Worm (Caenorhabditis elegans) whole organism, L3 larva: ENCODE results near the gene H27A22.1.

Experiments used
- R02D3.7 ChIP-seq: fragments of 150-350 bp; optimal IDR thresholded peaks from 2 replicates; lab custom pipeline; 2014; ENCODE audit warnings: missing biosample characterization, missing genetic modification characterization
- ZK546.5 ChIP-seq: sonication (generic microtip); optimal IDR thresholded peaks from 2 replicates; lab custom pipeline; 2017; ENCODE audit warnings: missing biosample characterization, missing genetic modification characterization
- ceh-9 ChIP-seq: sonication (generic microtip); optimal IDR thresholded peaks from 2 replicates; lab custom pipeline; 2018; ENCODE audit warnings: missing biosample characterization, missing genetic modification characterization
- egl-27 ChIP-seq: sonication (generic microtip); optimal IDR thresholded peaks from 4 replicates; lab custom pipeline; 2017; ENCODE audit warnings: missing biosample characterization, missing genetic modification reagents, missing genetic modification characterization
- egl-5 ChIP-seq: fragments of 150-350 bp; optimal IDR thresholded peaks from 2 replicates; lab custom pipeline; 2017; ENCODE audit warnings: missing biosample characterization, missing genetic modification reagents, missing genetic modification characterization, inconsistent platforms
- elt-1 ChIP-seq: fragments of 150-350 bp; optimal IDR thresholded peaks from 2 replicates; lab custom pipeline; 2014; ENCODE audit warnings: missing biosample characterization, missing genetic modification characterization
- elt-2 ChIP-seq: sonication (generic microtip); optimal IDR thresholded peaks from 2 replicates; lab custom pipeline; 2016; ENCODE audit warnings: missing genetic modification reagents, mild to moderate bottlenecking, missing genetic modification characterization, missing compliant biosample characterization
- elt-3 ChIP-seq, 3 experiments: fragments of 150-350 bp in 1 of 3; sonication (generic microtip) in 2 of 3; optimal IDR thresholded peaks; 2 replicates in 2 of 3; 4 replicates in 1 of 3; lab custom pipeline; 2014 to 2017; ENCODE audit warnings: missing biosample characterization in 3 of 3, missing genetic modification characterization in 3 of 3
- eor-1 ChIP-seq, 2 experiments: fragments of 150-350 bp; optimal IDR thresholded peaks; 2 replicates each; lab custom pipeline; 2014 to 2018; ENCODE audit warnings: missing biosample characterization in 2 of 2, missing genetic modification characterization in 2 of 2
- fkh-10 ChIP-seq: sonication (generic microtip); optimal IDR thresholded peaks from 2 replicates; lab custom pipeline; 2017; ENCODE audit warnings: missing biosample characterization, missing genetic modification reagents, missing genetic modification characterization
- fkh-2 ChIP-seq: fragments of 150-350 bp; optimal IDR thresholded peaks from 2 replicates; lab custom pipeline; 2014; ENCODE audit warnings: missing biosample characterization, missing genetic modification reagents, missing genetic modification characterization
- fos-1 ChIP-seq: fragments of 150-350 bp; optimal IDR thresholded peaks from 2 replicates; lab custom pipeline; 2014; ENCODE audit warnings: missing biosample characterization, missing genetic modification characterization
- hmg-11 ChIP-seq: sonication (generic microtip); optimal IDR thresholded peaks from 2 replicates; lab custom pipeline; 2016; ENCODE audit warnings: missing genetic modification characterization, missing compliant biosample characterization
- jun-1 ChIP-seq: fragments of 150-350 bp; optimal IDR thresholded peaks from 2 replicates; lab custom pipeline; 2014; ENCODE audit warnings: missing biosample characterization, missing genetic modification reagents, missing genetic modification characterization
- lin-15B ChIP-seq: fragments of 150-350 bp; optimal IDR thresholded peaks from 2 replicates; lab custom pipeline; 2014; ENCODE audit warnings: missing biosample characterization, missing genetic modification characterization
- lin-39 ChIP-seq: fragments of 150-350 bp; optimal IDR thresholded peaks from 2 replicates; lab custom pipeline; 2018; ENCODE audit warnings: missing biosample characterization, missing genetic modification reagents, missing genetic modification characterization
- lsy-12 ChIP-seq: sonication (generic microtip); optimal IDR thresholded peaks from 2 replicates; lab custom pipeline; 2016; ENCODE audit warnings: mild to moderate bottlenecking, missing genetic modification characterization, missing compliant biosample characterization
- mdl-1 ChIP-seq: fragments of 150-350 bp; optimal IDR thresholded peaks from 2 replicates; lab custom pipeline; 2014; ENCODE audit warnings: missing biosample characterization, missing genetic modification characterization
- mml-1 ChIP-seq: fragments of 150-350 bp; sonication (generic microtip); optimal IDR thresholded peaks from 3 replicates; lab custom pipeline; 2014; ENCODE audit warnings: missing biosample characterization, missing genetic modification characterization
- nfya-1 ChIP-seq: sonication (generic microtip); optimal IDR thresholded peaks from 2 replicates; lab custom pipeline; 2017; ENCODE audit warnings: missing genetic modification characterization, mild to moderate bottlenecking, missing compliant biosample characterization, antibody characterized with exemption, moderate library complexity; ENCODE audit not compliant: insufficient read depth
- nhr-11 ChIP-seq: fragments of 150-350 bp; optimal IDR thresholded peaks from 2 replicates; lab custom pipeline; 2014; ENCODE audit warnings: missing biosample characterization, missing genetic modification characterization
- nhr-12 ChIP-seq: fragments of 150-350 bp; optimal IDR thresholded peaks from 2 replicates; lab custom pipeline; 2014; ENCODE audit warnings: missing biosample characterization, missing genetic modification characterization
- nhr-23 ChIP-seq: fragments of 150-350 bp; optimal IDR thresholded peaks from 2 replicates; lab custom pipeline; 2014; ENCODE audit warnings: missing biosample characterization, missing genetic modification reagents, missing genetic modification characterization
- nhr-237 ChIP-seq: fragments of 150-350 bp; optimal IDR thresholded peaks from 2 replicates; lab custom pipeline; 2014; ENCODE audit warnings: missing biosample characterization, missing genetic modification characterization
- nhr-28 ChIP-seq: fragments of 150-350 bp; optimal IDR thresholded peaks from 2 replicates; lab custom pipeline; 2014; ENCODE audit warnings: missing biosample characterization, missing genetic modification characterization
- nhr-43 ChIP-seq: sonication (generic microtip); optimal IDR thresholded peaks from 2 replicates; lab custom pipeline; 2016; ENCODE audit warnings: mild to moderate bottlenecking, missing genetic modification characterization, missing compliant biosample characterization; ENCODE audit not compliant: poor library complexity, severe bottlenecking
- nhr-67 ChIP-seq: fragments of 150-350 bp; optimal IDR thresholded peaks from 2 replicates; lab custom pipeline; 2014; ENCODE audit warnings: missing biosample characterization, missing genetic modification characterization
- nhr-76 ChIP-seq: fragments of 150-350 bp; sonication (generic microtip); optimal IDR thresholded peaks from 5 replicates; lab custom pipeline; 2014; ENCODE audit warnings: missing biosample characterization, missing genetic modification characterization
- pqm-1 ChIP-seq: fragments of 150-350 bp; optimal IDR thresholded peaks from 2 replicates; lab custom pipeline; 2017; ENCODE audit warnings: missing biosample characterization, missing genetic modification characterization, inconsistent platforms
- skn-1 ChIP-seq: fragments of 150-350 bp; optimal IDR thresholded peaks from 2 replicates; lab custom pipeline; 2014; ENCODE audit warnings: missing biosample characterization, missing genetic modification characterization
- snpc-4 ChIP-seq: fragments of 150-350 bp; optimal IDR thresholded peaks from 2 replicates; lab custom pipeline; 2014; ENCODE audit warnings: missing biosample characterization, missing genetic modification characterization
- unc-62 ChIP-seq: fragments of 150-350 bp; sonication (generic microtip); optimal IDR thresholded peaks from 4 replicates; lab custom pipeline; 2014; ENCODE audit warnings: missing biosample characterization, missing genetic modification reagents, missing genetic modification characterization
- zag-1 ChIP-seq: fragments of 150-350 bp; optimal IDR thresholded peaks from 2 replicates; lab custom pipeline; 2014; ENCODE audit warnings: missing biosample characterization, missing genetic modification characterization
- ztf-11 ChIP-seq: fragments of 150-350 bp; optimal IDR thresholded peaks from 2 replicates; lab custom pipeline; 2014; ENCODE audit warnings: missing biosample characterization, missing genetic modification characterization

H27A22.1 gene

ce11 chrV:10561632-10562031, 40.7 kb upstream of the H27A22.1 start:
- TF ChIP-seq zag-1 (tag; lab: Kevin White, UChicago) (no peak), unc-62 (GFP tag; lab: Kevin White, UChicago) (no peak), elt-1 (tag; lab: Kevin White, UChicago) (no peak), nhr-43 (no peak), nhr-11 (tag; lab: Kevin White, UChicago) (no peak), fos-1 (tag; lab: Kevin White, UChicago) (no peak), snpc-4 (no peak), pqm-1 (no peak), fkh-10 (GFP tag; lab: Kevin White, UChicago) (no peak), egl-27 (tag; lab: Kevin White, UChicago) (no peak), egl-5 (tag; lab: Kevin White, UChicago) (no peak), eor-1 (tag; optimal IDR thresholded peaks at IDR 0.05; lab: Kevin White, UChicago) (no peak), ZK546.5 (tag; lab: Kevin White, UChicago) (no peak), elt-2 (tag; lab: Kevin White, UChicago) (no peak), nhr-237 (tag; lab: Kevin White, UChicago) (no peak), mml-1 (no peak), nhr-76 (tag; lab: Kevin White, UChicago) (no peak)

DNA sequence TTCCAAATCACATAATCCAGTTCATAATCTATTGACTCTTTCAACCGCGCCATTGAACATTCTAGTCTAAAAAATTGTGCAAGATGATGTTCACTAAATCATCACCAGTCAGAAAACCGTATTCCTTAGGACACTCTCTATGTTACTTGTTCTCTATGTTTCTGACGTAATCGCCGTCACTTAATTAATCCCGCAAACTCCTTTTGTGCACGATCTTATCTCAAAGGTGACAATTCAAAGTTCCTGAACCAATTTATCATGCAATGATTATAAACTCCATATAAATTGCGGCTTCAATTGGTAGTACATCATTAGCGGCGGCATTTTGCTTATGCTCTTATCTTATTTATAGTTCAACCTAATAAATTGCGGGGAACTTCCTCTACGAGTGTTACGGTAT, 39.5 kb upstream of the H27A22.1 start:
- TF ChIP-seq nhr-43: no peak
- TF ChIP-seq ztf-11 (tag; lab: Kevin White, UChicago): no peak
- peak; percentile 81 for TF ChIP-seq elt-2 (tag; lab: Kevin White, UChicago)
- peak; percentile 27 for TF ChIP-seq skn-1 (tag; lab: Kevin White, UChicago)
- peak; percentile 49 for TF ChIP-seq pqm-1
- no peak for TF ChIP-seq lin-15B (tag; lab: Kevin White, UChicago)
- no peak for TF ChIP-seq nhr-12 (tag; lab: Kevin White, UChicago)
- no peak for TF ChIP-seq ceh-9 (tag; lab: Kevin White, UChicago)
- no peak for TF ChIP-seq lsy-12 (tag; lab: Kevin White, UChicago)
- TF ChIP-seq hmg-11 (tag; lab: Kevin White, UChicago): no peak

DNA sequence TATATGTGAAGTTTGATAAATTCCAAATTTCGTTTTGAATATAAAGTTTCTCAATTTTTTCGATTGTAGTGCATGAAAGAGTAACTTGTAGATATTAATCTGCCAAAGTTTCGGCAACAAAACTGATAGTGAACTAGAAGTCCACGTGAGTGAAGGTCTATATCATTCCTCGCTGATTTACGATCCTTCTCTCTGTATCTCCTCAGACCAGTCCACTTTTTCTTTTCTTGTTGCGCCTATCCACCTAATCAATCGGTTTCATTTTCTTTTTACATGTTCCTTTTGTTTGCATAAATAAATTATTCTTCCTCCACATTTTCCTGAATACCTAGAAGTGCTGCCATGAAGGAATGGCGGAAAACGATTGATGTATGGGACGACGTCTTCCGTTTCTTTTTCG, 38.2 kb upstream of the H27A22.1 start:
- no peak for TF ChIP-seq nfya-1 (tag; lab: Kevin White, UChicago)
- TF ChIP-seq, all 47 proteins: peak for 0

- TF ChIP-seq elt-2 (tag; lab: Kevin White, UChicago): peak; percentile 79
- peak; percentile 8 for TF ChIP-seq jun-1 (tag; lab: Kevin White, UChicago)
- TF ChIP-seq fkh-2 (tag; lab: Kevin White, UChicago): no peak
- peak; percentile 68 for TF ChIP-seq pqm-1
Observed at ce11 chrV:10564830-10565365, 37.5 kb upstream of the H27A22.1 start, which contains the start of gene cat-4. Gene cat-4 (plus strand): TSS chrV:10564880.

- TF ChIP-seq lin-39 (no peak), nfya-1 (tag; lab: Kevin White, UChicago) (no peak), lin-15B (tag; lab: Kevin White, UChicago) (no peak), pqm-1 (no peak), nhr-67 (no peak), mdl-1 (no peak), snpc-4 (no peak), nhr-28 (no peak), elt-2 (tag; lab: Kevin White, UChicago) (no peak), nhr-23 (tag; lab: Kevin White, UChicago) (no peak)
Observed at ce11 chrV:10568496-10568895, 33.9 kb upstream of the H27A22.1 start.

- TF ChIP-seq unc-62 (GFP tag; lab: Kevin White, UChicago) (no peak), elt-3 (tag; optimal IDR thresholded peaks at IDR 0.05; lab: Kevin White, UChicago) (peak in 1 of 3 experiments; percentile 1), R02D3.7 (tag; lab: Kevin White, UChicago) (no peak)
Observed at ce11 chrV:10571523-10571922, 30.8 kb upstream of the H27A22.1 start.
